Fruit fly (Drosophila melanogaster): Measurements from ENCODE around the gene CG42814.
A peak's percentile ranks its signal among the peaks of the same experiment; 100 is the strongest.

The CG42814 gene

dm6 chr3R:27263434-27264215 lies 34.4 kb upstream of the CG42814 start, which contains the start of gene woc (continued):
- TF ChIP-seq CG31627 (GFP tag; optimal IDR thresholded peaks at IDR 0.05) (peak; percentile 83), pdm3 (GFP tag; optimal IDR thresholded peaks at IDR 0.05) (peak; percentile 50), CG6792 (GFP tag; optimal IDR thresholded peaks at IDR 0.05) (peak; percentile 76), fd85E (GFP tag; optimal IDR thresholded peaks at IDR 0.05) (peak; percentile 42), CG3919 (GFP tag; optimal IDR thresholded peaks at IDR 0.05) (peak; percentile 86), cyc (GFP tag; optimal IDR thresholded peaks at IDR 0.05) (peak; percentile 76), svp (GFP tag) (no peak), lz (GFP tag; optimal IDR thresholded peaks at IDR 0.05) (peak; percentile 82), Smox (GFP tag; optimal IDR thresholded peaks at IDR 0.05) (no peak), Eip75B (GFP tag; optimal IDR thresholded peaks at IDR 0.05) (peak; percentile 69), Ets21C (GFP tag; optimal IDR thresholded peaks at IDR 0.05) (peak; percentile 27), eg (GFP tag; IDR thresholded peaks at IDR 0.05) (peak; percentile 91), achi (GFP tag; optimal IDR thresholded peaks at IDR 0.05) (peak; percentile 56), Sox14 (GFP tag; optimal IDR thresholded peaks at IDR 0.05) (peak; percentile 87), dsx (GFP tag; optimal IDR thresholded peaks at IDR 0.05; ENCODE audit: poor library complexity, severe bottlenecking) (peak; percentile 68), CG10631 (GFP tag; optimal IDR thresholded peaks at IDR 0.05) (peak; percentile 57), CG1621 (tag; optimal IDR thresholded peaks at IDR 0.05) (peak; percentile 86), Met (GFP tag; optimal IDR thresholded peaks at IDR 0.05) (no peak), CG15336 (GFP tag; IDR thresholded peaks at IDR 0.05) (peak; percentile 79), Hr4 (GFP tag; optimal IDR thresholded peaks at IDR 0.05) (peak; percentile 38), CG8319 (GFP tag; optimal IDR thresholded peaks at IDR 0.05) (peak; percentile 77), net (GFP tag; optimal IDR thresholded peaks at IDR 0.05) (peak; percentile 87)

- TF ChIP-seq Eip78C (GFP tag) (peak; percentile 42), fkh (GFP tag; optimal IDR thresholded peaks at IDR 0.05) (peak; percentile 47), CG32006 (GFP tag; optimal IDR thresholded peaks at IDR 0.05) (no peak)
Measured at dm6 chr3R:27253921-27254376, 24.7 kb upstream of the CG42814 start.

- no peak for TF ChIP-seq OdsH (GFP tag; optimal IDR thresholded peaks at IDR 0.05)
- peak; percentile 65 for TF ChIP-seq CG10669 (GFP tag; optimal IDR thresholded peaks at IDR 0.05)
- no peak for TF ChIP-seq CG8319 (GFP tag; optimal IDR thresholded peaks at IDR 0.05)
- TF ChIP-seq CG34406 (GFP tag; optimal IDR thresholded peaks at IDR 0.05): peak; percentile 69
- TF ChIP-seq CG8119 (GFP tag; IDR thresholded peaks at IDR 0.05): peak; percentile 75
- TF ChIP-seq dsx (GFP tag; optimal IDR thresholded peaks at IDR 0.05; ENCODE audit: poor library complexity, severe bottlenecking): peak; percentile 65
- TF ChIP-seq CG3919 (GFP tag; optimal IDR thresholded peaks at IDR 0.05): peak; percentile 89
- TF ChIP-seq CG32006 (GFP tag; optimal IDR thresholded peaks at IDR 0.05): no peak
- TF ChIP-seq fd85E (GFP tag; optimal IDR thresholded peaks at IDR 0.05): no peak
- peak; percentile 54 for TF ChIP-seq Lpt (GFP tag; optimal IDR thresholded peaks at IDR 0.05)
- peak; percentile 36 for TF ChIP-seq Blimp-1 (GFP tag; optimal IDR thresholded peaks at IDR 0.05)
- peak; percentile 83 for TF ChIP-seq Sox14 (GFP tag; optimal IDR thresholded peaks at IDR 0.05)
- TF ChIP-seq Hr38 (GFP tag; optimal IDR thresholded peaks at IDR 0.05): no peak
- TF ChIP-seq spab (GFP tag; optimal IDR thresholded peaks at IDR 0.05): no peak
- peak; percentile 68 for TF ChIP-seq CG8632 (GFP tag; optimal IDR thresholded peaks at IDR 0.05)
- TF ChIP-seq CG9139 (GFP tag; optimal IDR thresholded peaks at IDR 0.05): no peak
- TF ChIP-seq lz (GFP tag; optimal IDR thresholded peaks at IDR 0.05): peak; percentile 80
- peak; percentile 85 for TF ChIP-seq esn (GFP tag; optimal IDR thresholded peaks at IDR 0.05)
- peak; percentile 80 for TF ChIP-seq CG15336 (GFP tag; IDR thresholded peaks at IDR 0.05)
- no peak for TF ChIP-seq Met (GFP tag; optimal IDR thresholded peaks at IDR 0.05)
- TF ChIP-seq svp (GFP tag): peak; percentile 94
- peak; percentile 17 for TF ChIP-seq fkh (GFP tag; optimal IDR thresholded peaks at IDR 0.05)
- TF ChIP-seq achi (GFP tag; optimal IDR thresholded peaks at IDR 0.05): no peak
- TF ChIP-seq Gug (GFP tag; IDR thresholded peaks at IDR 0.05): peak; percentile 74
- peak; percentile 75 for TF ChIP-seq CG11902 (GFP tag; optimal IDR thresholded peaks at IDR 0.05)
- TF ChIP-seq CG16779 (tag; optimal IDR thresholded peaks at IDR 0.05): no peak
- peak; percentile 64 for TF ChIP-seq net (GFP tag; optimal IDR thresholded peaks at IDR 0.05)
- peak; percentile 81 for TF ChIP-seq Hr39 (GFP tag; optimal IDR thresholded peaks at IDR 0.05)
- peak; percentile 80 for TF ChIP-seq CG3032 (tag; optimal IDR thresholded peaks at IDR 0.05)
- no peak for TF ChIP-seq dac (GFP tag; optimal IDR thresholded peaks at IDR 0.05)
- TF ChIP-seq Eip75B (GFP tag; optimal IDR thresholded peaks at IDR 0.05): no peak
- no peak for TF ChIP-seq CG6854 (GFP tag; optimal IDR thresholded peaks at IDR 0.05)
Measured at dm6 chr3R:27253136-27253920, 24.1 kb upstream of the CG42814 start, which contains the start of gene pll. Gene pll (minus strand): TSS chr3R:27253182.
